Worm (Caenorhabditis elegans): ENCODE results near the gene M110.8.

The M110.8 gene

DNA sequence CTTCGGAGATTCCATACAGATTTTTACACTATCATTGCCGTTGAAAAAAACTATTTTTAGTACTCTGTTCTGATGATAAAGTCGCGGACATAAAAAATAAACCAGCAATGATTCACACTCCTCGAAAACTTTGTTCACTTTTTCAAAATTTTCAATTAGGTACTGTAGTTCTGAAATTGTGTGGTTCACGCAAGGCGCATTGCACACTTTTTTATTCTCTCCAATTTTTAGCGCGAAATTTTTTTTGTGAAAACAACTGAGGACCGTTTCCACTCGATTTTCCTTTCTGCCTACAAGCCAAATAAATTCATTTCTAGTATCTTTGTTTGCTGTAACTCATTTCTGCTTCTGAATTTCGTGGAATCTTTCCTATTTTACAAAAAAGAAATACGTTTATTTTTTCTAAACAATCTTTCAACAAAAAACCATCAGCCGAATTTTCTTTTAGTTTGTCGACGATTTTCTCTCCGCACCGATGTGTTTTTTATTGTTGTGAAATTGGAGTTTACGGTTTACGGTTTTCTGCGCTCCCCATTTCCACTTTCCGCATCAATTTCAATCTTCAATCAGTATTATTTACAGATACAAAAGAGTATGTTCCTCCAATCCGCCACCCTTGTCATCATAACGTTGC, 43.9 kb upstream of the M110.8 start, which contains the start of gene F35C11.5:
TSS of gene F35C11.5 (plus strand) at position 584 of the 634 bp plus-strand sequence.
- TF ChIP-seq madf-8 (GFP tag; conservative IDR thresholded peaks at IDR 0.05) (peak; percentile 75), lin-54 (GFP tag; optimal IDR thresholded peaks at IDR 0.05) (peak; percentile 48), B0336.3 (GFP tag; IDR thresholded peaks at IDR 0.05) (no peak), ztf-26 (tag; optimal IDR thresholded peaks at IDR 0.05) (no peak), egrh-3 (GFP tag; IDR thresholded peaks at IDR 0.05) (no peak), ama-1 (optimal IDR thresholded peaks at IDR 0.05) (no peak), ama-1 (GFP tag; optimal IDR thresholded peaks at IDR 0.05) (no peak), hmg-1.2 (GFP tag; IDR thresholded peaks at IDR 0.05) (no peak), lin-40 (tag; optimal IDR thresholded peaks at IDR 0.05) (no peak), nhr-27 (tag; optimal IDR thresholded peaks at IDR 0.05) (no peak), aptf-3 (GFP tag; IDR thresholded peaks at IDR 0.05) (no peak), mxl-1 (tag; optimal IDR thresholded peaks at IDR 0.05) (no peak), D2030.7 (GFP tag; IDR thresholded peaks at IDR 0.05) (peak; percentile 39; the same call in 1 of the 2 replicates), nhr-120 (GFP tag; IDR thresholded peaks at IDR 0.05) (no peak), ceh-79 (tag; optimal IDR thresholded peaks at IDR 0.05) (no peak), bed-2 (GFP tag; IDR thresholded peaks at IDR 0.05) (no peak), unc-62 (GFP tag; optimal IDR thresholded peaks at IDR 0.05) (no peak), B0035.1 (tag; optimal IDR thresholded peaks at IDR 0.05) (no peak), tbp1 (GFP tag; optimal IDR thresholded peaks at IDR 0.05) (no peak), sdz-38 (tag; optimal IDR thresholded peaks at IDR 0.05) (no peak), Y53G8AR.9 (GFP tag; conservative IDR thresholded peaks at IDR 0.05) (no peak), Y56A3A.18 (GFP tag; IDR thresholded peaks at IDR 0.05) (no peak), akir-1 (GFP tag; optimal IDR thresholded peaks at IDR 0.05) (no peak), hmg-20 (GFP tag; IDR thresholded peaks at IDR 0.05) (no peak), ztf-22 (GFP tag; optimal IDR thresholded peaks at IDR 0.05) (no peak), xnd-1 (tag; optimal IDR thresholded peaks at IDR 0.05) (peak; percentile 88), mel-28 (tag; optimal IDR thresholded peaks at IDR 0.05; ENCODE audit: borderline replicate concordance) (no peak), somi-1 (GFP tag; optimal IDR thresholded peaks at IDR 0.05) (no peak), sea-2 (GFP tag; IDR thresholded peaks at IDR 0.05) (no peak), atf-7 (tag; optimal IDR thresholded peaks at IDR 0.05) (no peak), him-1 (tag; optimal IDR thresholded peaks at IDR 0.05) (peak; percentile 13), ceh-40 (GFP tag; IDR thresholded peaks at IDR 0.05) (no peak), nfyb-1 (GFP tag; IDR thresholded peaks at IDR 0.05) (no peak), F37B4.10 (GFP tag; IDR thresholded peaks at IDR 0.05) (no peak), K12H6.12 (tag; optimal IDR thresholded peaks at IDR 0.05) (no peak), attf-3 (GFP tag; conservative IDR thresholded peaks at IDR 0.05) (no peak), dpff-1 (tag; optimal IDR thresholded peaks at IDR 0.05) (no peak), mes-4 (tag; optimal IDR thresholded peaks at IDR 0.05) (no peak), hlh-26 (GFP tag; conservative IDR thresholded peaks at IDR 0.05) (no peak), F23B12.7 (tag; optimal IDR thresholded peaks at IDR 0.05; ENCODE audit: insufficient read depth) (no peak), F52B5.7 (tag; optimal IDR thresholded peaks at IDR 0.05) (no peak), sptf-2 (GFP tag; optimal IDR thresholded peaks at IDR 0.05) (no peak), cebp-2 (GFP tag; IDR thresholded peaks at IDR 0.05) (no peak), lin-35 (GFP tag; optimal IDR thresholded peaks at IDR 0.05) (no peak), athp-1 (tag; optimal IDR thresholded peaks at IDR 0.05) (no peak), madf-10 (tag; optimal IDR thresholded peaks at IDR 0.05) (no peak), die-1 (tag; optimal IDR thresholded peaks at IDR 0.05) (no peak), repo-1 (tag; optimal IDR thresholded peaks at IDR 0.05) (no peak), ceh-58 (GFP tag; IDR thresholded peaks at IDR 0.05) (no peak), unc-130 (GFP tag; optimal IDR thresholded peaks at IDR 0.05) (no peak)
